Fruit fly (Drosophila melanogaster) whole organism, prepupa: Measurements from ENCODE around the gene CG10137.

ENCODE experiments used
- Blimp-1 ChIP-seq: fragments of 200-800 bp; sonication (Bioruptor generic); optimal IDR thresholded peaks from 3 replicates; lab custom pipeline; 2017; ENCODE audit warnings: missing biosample characterization, missing genetic modification characterization, mild to moderate bottlenecking, moderate library complexity, missing genetic modification reagents
- CG10631 ChIP-seq: fragments of 200-800 bp; sonication (Bioruptor generic); optimal IDR thresholded peaks from 2 replicates; lab custom pipeline; 2016; ENCODE audit warnings: missing biosample characterization, missing genetic modification characterization
- CG11294 ChIP-seq: fragments of 200-800 bp; sonication (Bioruptor generic); IDR thresholded peaks from 2 replicates; pipeline ENCODE4 v1.3.6; 2022; ENCODE audit warnings: missing biosample characterization, missing genetic modification characterization
- CG11762 ChIP-seq: fragments of 200-800 bp; sonication (Bioruptor generic); optimal IDR thresholded peaks from 3 replicates; lab custom pipeline; 2016; ENCODE audit warnings: missing biosample characterization, missing genetic modification characterization; ENCODE audit not compliant: insufficient read depth
- CG11902 ChIP-seq: fragments of 200-800 bp; sonication (Bioruptor generic); optimal IDR thresholded peaks from 3 replicates; lab custom pipeline; 2016; ENCODE audit warnings: missing biosample characterization, missing genetic modification characterization
- CG15336 ChIP-seq: fragments of 200-800 bp; sonication (Bioruptor generic); IDR thresholded peaks from 2 replicates; pipeline ENCODE4 v1.3.6; 2022; ENCODE audit warnings: missing biosample characterization, missing genetic modification characterization
- CG1621 ChIP-seq: fragments of 200-800 bp; sonication (Bioruptor generic); optimal IDR thresholded peaks from 3 replicates; lab custom pipeline; 2018; ENCODE audit warnings: missing biosample characterization, mild to moderate bottlenecking, missing genetic modification characterization
- CG16779 ChIP-seq: fragments of 200-800 bp; sonication (Bioruptor generic); optimal IDR thresholded peaks from 3 replicates; lab custom pipeline; 2017; ENCODE audit warnings: missing biosample characterization, mild to moderate bottlenecking, missing genetic modification characterization
- CG3032 ChIP-seq: fragments of 200-800 bp; optimal IDR thresholded peaks from 2 replicates; lab custom pipeline; 2019; ENCODE audit warnings: missing biosample characterization, mild to moderate bottlenecking, missing genetic modification characterization, moderate library complexity
- CG31627 ChIP-seq: fragments of 200-800 bp; sonication (Bioruptor generic); optimal IDR thresholded peaks from 3 replicates; lab custom pipeline; 2016; ENCODE audit warnings: missing biosample characterization, missing genetic modification characterization
- CG34406 ChIP-seq: fragments of 200-800 bp; sonication (Bioruptor generic); optimal IDR thresholded peaks from 3 replicates; lab custom pipeline; 2016; ENCODE audit warnings: missing biosample characterization, missing genetic modification characterization
- CG3919 ChIP-seq: fragments of 200-800 bp; sonication (Bioruptor generic); optimal IDR thresholded peaks from 3 replicates; lab custom pipeline; 2016; ENCODE audit warnings: missing biosample characterization, missing genetic modification characterization
- CG4318 ChIP-seq: fragments of 200-800 bp; sonication (Bioruptor generic); optimal IDR thresholded peaks from 3 replicates; lab custom pipeline; 2017; ENCODE audit warnings: missing biosample characterization, mild to moderate bottlenecking, missing genetic modification characterization
- CG6163 ChIP-seq: fragments of 200-800 bp; sonication (Bioruptor generic); IDR thresholded peaks from 3 replicates; pipeline ENCODE4 v1.3.6; 2022; ENCODE audit warnings: missing biosample characterization, missing genetic modification characterization
- CG6792 ChIP-seq: fragments of 200-800 bp; sonication (Bioruptor generic); optimal IDR thresholded peaks from 3 replicates; lab custom pipeline; 2016; ENCODE audit warnings: missing biosample characterization, missing genetic modification characterization
- CG6808 ChIP-seq: fragments of 200-800 bp; sonication (Bioruptor generic); optimal IDR thresholded peaks from 3 replicates; lab custom pipeline; 2017; ENCODE audit warnings: missing biosample characterization, missing genetic modification characterization, mild to moderate bottlenecking, moderate library complexity, missing genetic modification reagents
- CG6854 ChIP-seq: fragments of 200-800 bp; sonication (Bioruptor generic); optimal IDR thresholded peaks from 2 replicates; lab custom pipeline; 2017; ENCODE audit warnings: missing biosample characterization, mild to moderate bottlenecking, missing genetic modification characterization
- CG7368 ChIP-seq: fragments of 200-800 bp; sonication (Bioruptor generic); optimal IDR thresholded peaks from 3 replicates; lab custom pipeline; 2016; ENCODE audit warnings: missing biosample characterization, missing genetic modification characterization
- CG8119 ChIP-seq: fragments of 200-800 bp; sonication (Bioruptor generic); IDR thresholded peaks from 3 replicates; pipeline ENCODE4 v1.3.6; 2022; ENCODE audit warnings: missing biosample characterization, missing genetic modification characterization
- CG8632 ChIP-seq: fragments of 200-800 bp; sonication (Bioruptor generic); optimal IDR thresholded peaks from 3 replicates; lab custom pipeline; 2016; ENCODE audit warnings: missing biosample characterization, missing genetic modification characterization
- Eip75B ChIP-seq: fragments of 200-800 bp; sonication (Bioruptor generic); optimal IDR thresholded peaks from 3 replicates; lab custom pipeline; 2016; ENCODE audit warnings: missing biosample characterization, missing genetic modification characterization
- Eip78C ChIP-seq: fragments of 200-800 bp; sonication (Bioruptor generic); peaks from one replicate; lab custom pipeline; 2016; ENCODE audit warnings: missing biosample characterization, missing genetic modification characterization
- Gug ChIP-seq: fragments of 200-800 bp; sonication (Bioruptor generic); IDR thresholded peaks from 2 replicates; pipeline ENCODE4 v1.3.6; 2022; ENCODE audit warnings: missing biosample characterization, missing genetic modification characterization
- Hr38 ChIP-seq: sonication (Bioruptor generic); optimal IDR thresholded peaks from 2 replicates; lab custom pipeline; 2016; ENCODE audit warnings: missing biosample characterization, missing genetic modification characterization
- Hr4 ChIP-seq: fragments of 200-800 bp; sonication (Bioruptor generic); optimal IDR thresholded peaks from 3 replicates; lab custom pipeline; 2016; ENCODE audit warnings: missing biosample characterization, missing genetic modification characterization
- Lpt ChIP-seq: fragments of 200-800 bp; sonication (Bioruptor generic); optimal IDR thresholded peaks from 3 replicates; lab custom pipeline; 2016; ENCODE audit warnings: missing biosample characterization, missing genetic modification characterization
- Met ChIP-seq: fragments of 200-800 bp; sonication (Bioruptor generic); optimal IDR thresholded peaks from 3 replicates; lab custom pipeline; 2016; ENCODE audit warnings: missing biosample characterization, missing genetic modification characterization
- OdsH ChIP-seq: fragments of 200-800 bp; sonication (Bioruptor generic); optimal IDR thresholded peaks from 3 replicates; lab custom pipeline; 2016; ENCODE audit warnings: missing biosample characterization, missing genetic modification characterization
- Smox ChIP-seq: fragments of 200-800 bp; sonication (Bioruptor generic); optimal IDR thresholded peaks from 3 replicates; lab custom pipeline; 2016; ENCODE audit warnings: missing biosample characterization, missing genetic modification characterization
- Sox102F ChIP-seq: fragments of 200-800 bp; sonication (Bioruptor generic); optimal IDR thresholded peaks from 2 replicates; lab custom pipeline; 2016; ENCODE audit warnings: missing biosample characterization, mild to moderate bottlenecking, missing genetic modification characterization
- Sox14 ChIP-seq: fragments of 200-800 bp; sonication (Bioruptor generic); optimal IDR thresholded peaks from 3 replicates; lab custom pipeline; 2016; ENCODE audit warnings: missing biosample characterization, missing genetic modification characterization
- Sox15 ChIP-seq: fragments of 200-800 bp; sonication (Bioruptor generic); optimal IDR thresholded peaks from 3 replicates; lab custom pipeline; 2016; ENCODE audit warnings: missing biosample characterization, missing genetic modification characterization
- achi ChIP-seq: fragments of 200-800 bp; sonication (Bioruptor generic); optimal IDR thresholded peaks from 3 replicates; lab custom pipeline; 2016; ENCODE audit warnings: missing biosample characterization, missing genetic modification characterization
- acj6 ChIP-seq: fragments of 200-800 bp; sonication (Bioruptor generic); optimal IDR thresholded peaks from 3 replicates; lab custom pipeline; 2016; ENCODE audit warnings: missing biosample characterization, missing genetic modification characterization
- cyc ChIP-seq: fragments of 200-800 bp; sonication (Bioruptor generic); optimal IDR thresholded peaks from 3 replicates; lab custom pipeline; 2016; ENCODE audit warnings: missing biosample characterization, missing genetic modification characterization
- dac ChIP-seq: fragments of 200-800 bp; sonication (Bioruptor generic); optimal IDR thresholded peaks from 2 replicates; lab custom pipeline; 2017; ENCODE audit warnings: missing biosample characterization, mild to moderate bottlenecking, missing genetic modification characterization
- eg ChIP-seq: fragments of 200-800 bp; sonication (Bioruptor generic); IDR thresholded peaks from 3 replicates; pipeline ENCODE4 v1.3.6; 2022; ENCODE audit warnings: missing biosample characterization, missing genetic modification characterization
- esn ChIP-seq: fragments of 200-800 bp; sonication (Bioruptor generic); optimal IDR thresholded peaks from 2 replicates; lab custom pipeline; 2016; ENCODE audit warnings: missing biosample characterization, mild to moderate bottlenecking, missing genetic modification characterization, moderate library complexity
- fd59A ChIP-seq: fragments of 200-800 bp; sonication (Bioruptor generic); optimal IDR thresholded peaks from 2 replicates; lab custom pipeline; 2017; ENCODE audit warnings: missing biosample characterization, mild to moderate bottlenecking, missing genetic modification characterization, missing genetic modification reagents
- fkh ChIP-seq: fragments of 200-800 bp; sonication (Bioruptor generic); optimal IDR thresholded peaks from 3 replicates; lab custom pipeline; 2017; ENCODE audit warnings: missing biosample characterization, mild to moderate bottlenecking, missing genetic modification characterization, moderate library complexity
- lz ChIP-seq: fragments of 200-800 bp; sonication (Bioruptor generic); optimal IDR thresholded peaks from 3 replicates; lab custom pipeline; 2016; ENCODE audit warnings: missing biosample characterization, missing genetic modification characterization
- net ChIP-seq: fragments of 200-800 bp; sonication (Bioruptor generic); optimal IDR thresholded peaks from 3 replicates; lab custom pipeline; 2016; ENCODE audit warnings: missing biosample characterization, missing genetic modification characterization
- pdm3 ChIP-seq: fragments of 200-800 bp; sonication (Bioruptor generic); optimal IDR thresholded peaks from 3 replicates; lab custom pipeline; 2016; ENCODE audit warnings: missing biosample characterization, missing genetic modification characterization
- salr ChIP-seq, 2 experiments: fragments of 200-800 bp; sonication (Bioruptor generic); optimal IDR thresholded peaks; 3 replicates each; lab custom pipeline; 2016 to 2018; ENCODE audit warnings: missing biosample characterization in 2 of 2, missing genetic modification characterization in 2 of 2, mild to moderate bottlenecking in 1 of 2
- spab ChIP-seq: fragments of 200-800 bp; sonication (Bioruptor generic); optimal IDR thresholded peaks from 2 replicates; lab custom pipeline; 2017; ENCODE audit warnings: missing biosample characterization, mild to moderate bottlenecking, missing genetic modification characterization, missing genetic modification reagents
- svp ChIP-seq: fragments of 200-800 bp; sonication (Bioruptor generic); peaks from one replicate; lab custom pipeline; 2016; ENCODE audit warnings: missing biosample characterization, missing genetic modification characterization
- topi ChIP-seq: fragments of 200-800 bp; sonication (Bioruptor generic); optimal IDR thresholded peaks from 3 replicates; lab custom pipeline; 2016; ENCODE audit warnings: missing biosample characterization, missing genetic modification characterization
- vri ChIP-seq: fragments of 200-800 bp; sonication (Bioruptor generic); optimal IDR thresholded peaks from 3 replicates; lab custom pipeline; 2016; ENCODE audit warnings: missing biosample characterization, mild to moderate bottlenecking, missing genetic modification characterization

CG10137 gene

DNA sequence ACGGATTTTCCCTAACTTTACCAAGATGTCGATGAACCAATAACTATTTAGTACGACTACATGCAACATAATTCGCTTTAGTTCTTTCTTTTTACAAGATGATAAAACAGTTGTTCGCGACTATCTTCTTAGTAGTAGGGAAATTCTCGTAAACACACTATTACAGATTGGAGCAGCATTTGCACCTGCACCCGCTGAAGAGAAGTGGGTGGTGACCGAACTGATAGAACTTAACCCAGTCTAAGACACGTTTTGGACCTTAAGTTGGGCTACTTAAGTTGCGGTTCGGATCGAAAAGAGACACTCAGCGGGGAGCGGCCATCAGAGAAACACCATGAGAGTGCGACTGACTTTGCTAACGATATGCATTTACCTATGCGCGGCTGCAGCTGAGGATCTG, 39.3 kb upstream of the CG10137 start, which contains the start of gene CG13083:
Gene CG13083, plus strand, starts transcription at position 301 of the 400 bp plus-strand sequence.
- TF ChIP-seq Smox (GFP tag; lab: Kevin White, UChicago) (no peak), dac (GFP tag; lab: Kevin White, UChicago) (no peak), Hr4 (GFP tag; lab: Kevin White, UChicago) (no peak), eg (no peak), cyc (GFP tag; lab: Kevin White, UChicago) (no peak), Eip78C (no peak), achi (GFP tag; lab: Kevin White, UChicago) (no peak), CG11762 (GFP tag; lab: Kevin White, UChicago) (no peak), pdm3 (no peak), fd59A (GFP tag; lab: Kevin White, UChicago) (no peak), CG10631 (GFP tag; lab: Kevin White, UChicago) (no peak), CG11294 (no peak), CG8632 (GFP tag; lab: Kevin White, UChicago) (no peak), Sox102F (GFP tag; lab: Kevin White, UChicago) (no peak), fkh (GFP tag; lab: Kevin White, UChicago) (no peak)

DNA sequence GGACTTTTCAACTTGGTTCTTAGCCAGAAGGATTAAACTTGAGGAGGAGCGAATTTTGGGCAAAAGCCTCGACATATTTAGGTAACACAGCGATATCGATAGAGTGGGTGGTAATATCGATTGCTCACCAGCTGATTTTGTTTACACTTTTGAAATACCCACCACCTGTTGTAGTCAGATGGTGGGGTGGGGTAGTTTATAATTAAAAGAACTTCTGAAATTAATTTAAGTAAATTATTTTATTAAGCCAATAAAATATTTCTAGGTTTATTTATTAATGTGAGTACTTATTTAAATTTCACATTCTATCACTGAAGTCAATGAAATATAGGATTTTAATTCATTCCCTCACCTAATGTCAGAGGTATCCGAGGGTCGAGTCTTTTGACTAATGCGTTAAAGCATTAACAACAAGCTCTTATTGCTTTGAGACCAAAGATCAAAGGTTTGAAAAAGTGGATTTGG, 36.5 kb upstream of the CG10137 start, which contains the start of the genes CG10194 and CG18094:
Gene CG10194, minus strand, starts transcription at position 108 of the 465 bp plus-strand sequence.
Gene CG18094, plus strand, starts transcription at position 266 of the 465 bp plus-strand sequence.
- TF ChIP-seq esn (GFP tag; lab: Kevin White, UChicago) (peak; percentile 78), CG3919 (GFP tag; lab: Kevin White, UChicago) (no peak), net (no peak), CG1621 (tag; lab: Kevin White, UChicago) (no peak), Lpt (GFP tag; lab: Kevin White, UChicago) (no peak), CG3032 (tag; lab: Kevin White, UChicago) (no peak), svp (GFP tag; lab: Kevin White, UChicago) (peak; percentile 86), CG11294 (peak; percentile 25; the same call in 1 of the 2 replicates), CG11902 (GFP tag; lab: Kevin White, UChicago) (peak; percentile 8), acj6 (no peak), CG34406 (GFP tag; lab: Kevin White, UChicago) (peak; percentile 57), salr (GFP tag; optimal IDR thresholded peaks at IDR 0.05; lab: Kevin White, UChicago) (no peak), Eip75B (GFP tag; lab: Kevin White, UChicago) (no peak), fd59A (GFP tag; lab: Kevin White, UChicago) (no peak), Smox (GFP tag; lab: Kevin White, UChicago) (no peak), vri (no peak), CG6854 (GFP tag; lab: Kevin White, UChicago) (peak; percentile 9), CG7368 (GFP tag; lab: Kevin White, UChicago) (no peak), CG4318 (GFP tag; lab: Kevin White, UChicago) (no peak), dac (GFP tag; lab: Kevin White, UChicago) (no peak), Blimp-1 (GFP tag; lab: Kevin White, UChicago) (no peak), CG6163 (GFP tag; lab: Robert Waterston, UW) (0 out of 3 replicates have a peak, but pooled peaks have one; percentile 10), Gug (GFP tag; lab: Robert Waterston, UW) (no peak), Sox14 (GFP tag; lab: Kevin White, UChicago) (no peak), OdsH (no peak), lz (peak; percentile 53), Sox102F (GFP tag; lab: Kevin White, UChicago) (no peak), pdm3 (no peak), CG6792 (GFP tag; lab: Kevin White, UChicago) (peak; percentile 62), eg (peak; percentile 63; the same call in 2 of the 3 replicates), CG15336 (GFP tag; lab: Robert Waterston, UW) (peak; percentile 48; the same call in 1 of the 2 replicates), Met (GFP tag; lab: Kevin White, UChicago) (no peak), CG31627 (peak; percentile 49), Hr4 (GFP tag; lab: Kevin White, UChicago) (peak; percentile 71), CG8632 (GFP tag; lab: Kevin White, UChicago) (peak; percentile 59), cyc (GFP tag; lab: Kevin White, UChicago) (peak; percentile 60), topi (GFP tag; lab: Kevin White, UChicago) (no peak), achi (GFP tag; lab: Kevin White, UChicago) (no peak), CG16779 (tag; lab: Kevin White, UChicago) (no peak), Sox15 (peak; percentile 11), CG8119 (GFP tag; lab: Robert Waterston, UW) (peak; percentile 60; the same call in 2 of the 3 replicates), Hr38 (GFP tag; lab: Kevin White, UChicago) (no peak), fkh (GFP tag; lab: Kevin White, UChicago) (no peak), spab (no peak), CG6808 (GFP tag; lab: Kevin White, UChicago) (no peak)
